Worm (Caenorhabditis elegans): ENCODE data around the gene F42F12.4.
A peak's percentile ranks its signal among the peaks of the same experiment; 100 is the strongest.

F42F12.4 gene

ce11 chrX:12352872-12353271 is at the start of gene F42F12.4:
F42F12.4 (minus strand) TSS chrX:12352947.
- TF ChIP-seq W03F9.2 (tag; optimal IDR thresholded peaks at IDR 0.05) (no peak), dao-5 (tag; optimal IDR thresholded peaks at IDR 0.05) (no peak), him-1 (tag; optimal IDR thresholded peaks at IDR 0.05) (no peak)

DNA sequence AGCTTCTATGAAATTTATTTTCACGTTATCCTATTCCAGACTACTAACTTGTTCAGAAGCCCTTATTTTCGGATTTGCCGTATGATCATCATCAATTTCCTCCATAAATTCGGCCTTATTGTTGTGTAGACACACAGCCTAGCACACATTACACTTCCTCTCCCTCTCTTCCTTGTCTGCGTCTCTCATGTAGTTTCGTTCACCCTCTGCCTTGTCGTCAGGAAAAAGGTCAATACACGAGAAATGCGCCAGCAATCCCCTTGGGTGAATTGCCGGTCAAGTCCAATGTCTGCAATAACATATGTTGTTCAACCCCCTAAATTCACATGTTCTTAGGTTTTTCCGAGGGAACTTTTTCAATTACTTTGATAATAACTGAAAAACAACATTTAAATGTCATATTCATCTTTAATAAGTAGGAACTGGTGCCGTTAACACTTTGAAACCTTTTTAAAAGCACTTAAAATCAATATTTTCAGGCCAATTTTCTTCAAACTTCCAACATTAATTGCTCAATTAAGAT is 41.1 kb upstream of the F42F12.4 start, which contains the start of gene F17E5.2:
Gene F17E5.2, plus strand, starts transcription at position 473 of the 523 bp plus-strand sequence.
- TF ChIP-seq dao-5 (tag; optimal IDR thresholded peaks at IDR 0.05) (no peak), him-1 (tag; optimal IDR thresholded peaks at IDR 0.05) (peak; percentile 75), W03F9.2 (tag; optimal IDR thresholded peaks at IDR 0.05) (peak; percentile 91)

DNA sequence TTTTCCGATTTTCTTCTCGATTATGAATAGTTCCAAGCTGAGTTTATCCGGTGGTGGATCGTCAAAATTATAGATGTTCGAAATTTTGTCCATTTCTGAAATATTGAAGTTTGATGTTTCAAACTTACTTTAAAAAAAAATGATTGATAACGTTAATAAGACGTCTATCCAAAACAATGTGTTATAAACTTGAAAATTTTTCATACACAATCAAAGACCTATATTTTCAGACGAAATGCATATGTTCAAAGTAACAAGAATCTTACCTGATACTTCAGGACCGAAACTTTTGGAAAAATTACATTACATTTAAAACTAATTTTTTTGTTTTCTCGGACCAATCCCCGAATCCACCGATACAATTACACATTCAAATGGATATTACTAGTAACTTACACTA is 38.6 kb upstream of the F42F12.4 start, which contains the start of gene nekl-3:
Gene nekl-3, minus strand, starts transcription at position 101 of the 400 bp plus-strand sequence.
- TF ChIP-seq him-1 (tag; optimal IDR thresholded peaks at IDR 0.05) (no peak), W03F9.2 (tag; optimal IDR thresholded peaks at IDR 0.05) (no peak)

ce11 chrX:12378293-12378692 is 25.5 kb upstream of the F42F12.4 start, which contains the start of gene glb-13:
glb-13 (minus strand) TSS chrX:12378393.
- TF ChIP-seq W03F9.2 (tag; optimal IDR thresholded peaks at IDR 0.05) (no peak), him-1 (tag; optimal IDR thresholded peaks at IDR 0.05) (no peak)

ce11 chrX:12375783-12376182 is 23.0 kb upstream of the F42F12.4 start:
- TF ChIP-seq him-1 (tag; optimal IDR thresholded peaks at IDR 0.05) (no peak), dao-5 (tag; optimal IDR thresholded peaks at IDR 0.05) (no peak), W03F9.2 (tag; optimal IDR thresholded peaks at IDR 0.05) (no peak)

- TF ChIP-seq dao-5 (tag; optimal IDR thresholded peaks at IDR 0.05), result no peak
- TF ChIP-seq him-1 (tag; optimal IDR thresholded peaks at IDR 0.05), result no peak
- no peak for TF ChIP-seq W03F9.2 (tag; optimal IDR thresholded peaks at IDR 0.05)
Measured at ce11 chrX:12371321-12371720, 18.6 kb upstream of the F42F12.4 start, which contains the start of gene rif-1.2. rif-1.2 (minus strand) TSS chrX:12371421.

ce11 chrX:12367498-12367897 is 14.8 kb upstream of the F42F12.4 start:
- TF ChIP-seq dao-5 (tag; optimal IDR thresholded peaks at IDR 0.05), result no peak
- no peak for TF ChIP-seq W03F9.2 (tag; optimal IDR thresholded peaks at IDR 0.05)
- no peak for TF ChIP-seq him-1 (tag; optimal IDR thresholded peaks at IDR 0.05)

- TF ChIP-seq dao-5 (tag; optimal IDR thresholded peaks at IDR 0.05) (no peak), W03F9.2 (tag; optimal IDR thresholded peaks at IDR 0.05) (no peak), him-1 (tag; optimal IDR thresholded peaks at IDR 0.05) (no peak)
Measured at ce11 chrX:12365388-12365787, 12.6 kb upstream of the F42F12.4 start, which contains the start of gene F19H6.4. F19H6.4 (plus strand) TSS chrX:12365688.

- no peak for TF ChIP-seq him-1 (tag; optimal IDR thresholded peaks at IDR 0.05)
- no peak for TF ChIP-seq dao-5 (tag; optimal IDR thresholded peaks at IDR 0.05)
- TF ChIP-seq W03F9.2 (tag; optimal IDR thresholded peaks at IDR 0.05), result no peak
Measured at ce11 chrX:12364804-12365203, 12.1 kb upstream of the F42F12.4 start, which contains the start of gene F19H6.5. F19H6.5 (minus strand) TSS chrX:12364904.

DNA sequence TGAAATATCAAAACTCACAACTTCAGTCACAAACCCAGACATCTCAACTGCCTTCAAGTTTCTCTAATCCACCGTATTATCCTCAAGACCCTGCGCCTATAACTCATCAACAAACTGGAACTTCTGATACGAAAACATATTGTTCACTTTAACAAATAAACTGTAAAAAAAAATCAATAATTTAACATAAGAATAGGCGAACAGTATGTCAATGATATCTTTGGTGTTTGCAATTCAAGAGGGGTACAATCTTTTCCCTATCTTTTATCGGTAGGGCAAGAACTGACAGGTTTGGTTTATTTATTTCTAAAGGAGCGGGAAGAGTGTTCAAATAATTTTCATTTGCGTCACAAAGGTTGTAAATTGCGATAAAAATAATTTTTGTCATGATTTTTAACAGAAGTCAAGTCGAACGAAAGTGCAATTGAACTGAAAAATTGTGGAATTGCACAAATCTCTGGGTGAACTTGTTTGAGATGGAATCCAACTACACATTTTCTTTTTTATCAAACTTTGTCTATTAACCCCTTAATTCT is 10.3 kb upstream of the F42F12.4 start:
- TF ChIP-seq him-1 (tag; optimal IDR thresholded peaks at IDR 0.05), result peak; percentile 99
- peak; percentile 76 for TF ChIP-seq dao-5 (tag; optimal IDR thresholded peaks at IDR 0.05)
- peak; percentile 99 for TF ChIP-seq W03F9.2 (tag; optimal IDR thresholded peaks at IDR 0.05)

- no peak for TF ChIP-seq W03F9.2 (tag; optimal IDR thresholded peaks at IDR 0.05)
Measured at ce11 chrX:12360444-12360843, 7.7 kb upstream of the F42F12.4 start, which contains the start of the genes nspc-15 and F19H6.6. nspc-15 (plus strand) TSS chrX:12360744. F19H6.6 (plus strand) TSS chrX:12360827.

DNA sequence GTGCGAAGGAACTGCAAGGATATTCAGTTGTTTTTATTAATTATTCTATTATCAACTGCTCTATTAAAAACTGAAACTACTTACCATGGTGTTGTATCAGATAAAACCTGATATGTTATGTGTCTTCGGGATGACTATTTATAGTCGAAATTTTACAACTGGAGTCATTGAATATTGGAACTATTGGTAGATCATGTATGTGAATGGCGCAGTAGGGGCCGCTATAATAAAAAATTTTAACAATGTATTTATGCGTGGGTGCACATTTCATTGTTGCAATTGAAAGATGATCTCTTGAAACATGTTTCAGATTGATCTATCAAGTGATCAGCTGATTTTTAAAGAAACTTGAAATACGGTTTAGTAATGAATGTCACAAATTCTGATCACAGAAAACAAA is 6.2 kb upstream of the F42F12.4 start, which contains the start of gene nspc-14:
Gene nspc-14, minus strand, starts transcription at position 101 of the 400 bp plus-strand sequence.
- no peak for TF ChIP-seq W03F9.2 (tag; optimal IDR thresholded peaks at IDR 0.05)
- TF ChIP-seq him-1 (tag; optimal IDR thresholded peaks at IDR 0.05), result no peak
- TF ChIP-seq dao-5 (tag; optimal IDR thresholded peaks at IDR 0.05), result no peak

ce11 chrX:12357127-12357526 is 4.4 kb upstream of the F42F12.4 start, which contains the start of gene nspc-13:
nspc-13 (plus strand) TSS chrX:12357427.
- TF ChIP-seq dao-5 (tag; optimal IDR thresholded peaks at IDR 0.05) (no peak), W03F9.2 (tag; optimal IDR thresholded peaks at IDR 0.05) (no peak), him-1 (tag; optimal IDR thresholded peaks at IDR 0.05) (no peak)

ce11 chrX:12356581-12356980 is 3.8 kb upstream of the F42F12.4 start, which contains the start of gene nspc-12:
nspc-12 (minus strand) TSS chrX:12356681.
- TF ChIP-seq him-1 (tag; optimal IDR thresholded peaks at IDR 0.05) (no peak), dao-5 (tag; optimal IDR thresholded peaks at IDR 0.05) (no peak), W03F9.2 (tag; optimal IDR thresholded peaks at IDR 0.05) (no peak)
